Fruit fly (Drosophila melanogaster): ENCODE measurements around the gene Cnot4.

Cnot4 gene

DNA sequence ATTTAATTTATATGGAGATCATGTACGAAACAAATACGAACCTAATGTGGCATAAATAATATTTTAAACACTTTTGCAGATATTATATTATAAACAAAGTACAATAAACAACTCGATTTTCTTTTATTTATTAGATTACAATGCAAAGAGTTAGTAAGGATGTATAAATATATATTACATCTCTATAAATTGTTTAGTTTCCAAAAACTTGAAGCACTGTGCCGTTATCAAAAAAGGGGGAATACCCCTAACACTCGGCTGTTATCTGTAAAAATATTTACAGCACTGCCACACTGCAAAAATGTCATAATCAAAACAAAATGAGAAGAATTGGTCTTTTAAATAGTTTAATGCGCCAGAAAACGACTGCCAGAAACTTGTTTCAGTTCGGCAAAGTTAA is 32.0 kb downstream of the Cnot4 start, which contains the start of gene CG5188:
Gene CG5188 (plus strand): TSS at position 302 of the 400 bp plus-strand sequence.
- TF ChIP-seq brk (GFP tag; optimal IDR thresholded peaks at IDR 0.05) (no peak), Sp1 (GFP tag; optimal IDR thresholded peaks at IDR 0.05) (peak; percentile 43), rgr (GFP tag; optimal IDR thresholded peaks at IDR 0.05) (peak; percentile 40), dmrt93B (GFP tag; optimal IDR thresholded peaks at IDR 0.05) (no peak), Hnf4 (GFP tag; optimal IDR thresholded peaks at IDR 0.05) (peak; percentile 43), psq (GFP tag; optimal IDR thresholded peaks at IDR 0.05) (peak; percentile 72), ey (GFP tag; optimal IDR thresholded peaks at IDR 0.05) (peak; percentile 28), Dfd (GFP tag; optimal IDR thresholded peaks at IDR 0.05) (no peak), foxo (GFP tag; optimal IDR thresholded peaks at IDR 0.05) (peak in 1 of 2 experiments; percentile 56), Rel (GFP tag; optimal IDR thresholded peaks at IDR 0.05) (no peak), Rel (tag; optimal IDR thresholded peaks at IDR 0.05) (peak; percentile 82), Abd-B (GFP tag; optimal IDR thresholded peaks at IDR 0.05) (no peak), woc (GFP tag; optimal IDR thresholded peaks at IDR 0.05) (peak; percentile 41), Hr83 (GFP tag; optimal IDR thresholded peaks at IDR 0.05; ENCODE audit: poor library complexity, severe bottlenecking) (no peak), HLH106 (tag; optimal IDR thresholded peaks at IDR 0.05) (peak; percentile 51), OdsH (GFP tag; optimal IDR thresholded peaks at IDR 0.05) (peak; percentile 44), jim (GFP tag; optimal IDR thresholded peaks at IDR 0.05) (no peak)

DNA sequence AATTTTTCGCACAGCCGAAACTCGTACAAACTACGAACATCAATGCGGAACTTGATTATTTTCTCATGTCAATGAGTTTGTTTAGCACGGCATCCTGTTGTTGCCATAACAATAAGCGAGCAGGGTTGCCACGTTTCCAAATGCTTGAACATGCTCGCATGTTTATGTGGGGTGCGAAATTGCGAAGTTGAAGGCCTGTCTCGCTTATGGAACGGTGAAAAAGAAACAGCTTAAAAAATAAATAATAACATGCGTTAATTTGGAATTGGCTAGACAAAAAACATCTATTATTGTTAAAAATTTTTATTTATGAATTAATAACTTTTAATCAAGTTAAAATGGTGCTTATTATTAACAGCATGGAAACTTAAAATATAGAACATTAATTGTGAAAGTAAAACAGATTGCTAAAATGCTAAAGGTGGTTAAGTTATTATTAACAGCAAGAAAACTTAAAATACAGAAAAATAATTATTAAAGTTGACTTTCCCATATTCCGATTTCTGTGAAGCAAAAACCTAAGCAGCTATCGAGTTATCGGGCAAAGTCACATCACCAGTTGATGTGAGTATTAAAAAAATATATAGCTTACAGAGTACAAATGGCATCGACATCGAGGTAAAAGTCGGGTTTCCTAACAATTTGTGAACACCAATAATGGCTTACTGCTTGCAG is 34.4 kb downstream of the Cnot4 start, which contains the start of the genes Bug22 and TfIIB:
Gene Bug22 (minus strand): TSS at position 117 of the 675 bp plus-strand sequence.
Gene TfIIB (plus strand): TSS at position 537 of the 675 bp plus-strand sequence.
- TF ChIP-seq h (GFP tag; optimal IDR thresholded peaks at IDR 0.05), result no peak
- TF ChIP-seq HLH106 (tag; optimal IDR thresholded peaks at IDR 0.05), result peak; percentile 65
- peak; percentile 13 for TF ChIP-seq jim (GFP tag; optimal IDR thresholded peaks at IDR 0.05)
- TF ChIP-seq psq (GFP tag; optimal IDR thresholded peaks at IDR 0.05), result peak; percentile 62
- no peak for TF ChIP-seq N (GFP tag; optimal IDR thresholded peaks at IDR 0.05)
- TF ChIP-seq CG9705 (GFP tag; optimal IDR thresholded peaks at IDR 0.05), result peak; percentile 60
- peak; percentile 70 for TF ChIP-seq ey (GFP tag; optimal IDR thresholded peaks at IDR 0.05)
- peak; percentile 94 for TF ChIP-seq Hr83 (GFP tag; optimal IDR thresholded peaks at IDR 0.05; ENCODE audit: poor library complexity, severe bottlenecking)
- TF ChIP-seq pan (optimal IDR thresholded peaks at IDR 0.05), result no peak
- no peak for TF ChIP-seq GATAd (GFP tag; optimal IDR thresholded peaks at IDR 0.05)
- peak; percentile 63 for TF ChIP-seq sv (GFP tag; optimal IDR thresholded peaks at IDR 0.05)
- peak; percentile 69 for TF ChIP-seq OdsH (GFP tag; optimal IDR thresholded peaks at IDR 0.05)
- TF ChIP-seq Jra (GFP tag; optimal IDR thresholded peaks at IDR 0.05), result peak; percentile 66
- TF ChIP-seq Rel (GFP tag; optimal IDR thresholded peaks at IDR 0.05), result no peak
- TF ChIP-seq Rel (tag; optimal IDR thresholded peaks at IDR 0.05), result no peak
- peak; percentile 79 for TF ChIP-seq Hnf4 (GFP tag; optimal IDR thresholded peaks at IDR 0.05)
- peak; percentile 72 for TF ChIP-seq rgr (GFP tag; optimal IDR thresholded peaks at IDR 0.05)
- peak; percentile 86 for TF ChIP-seq woc (GFP tag; optimal IDR thresholded peaks at IDR 0.05)
- no peak for TF ChIP-seq Dfd (GFP tag; optimal IDR thresholded peaks at IDR 0.05)
- TF ChIP-seq foxo (GFP tag; optimal IDR thresholded peaks at IDR 0.05), result no peak
- TF ChIP-seq Vsx2 (GFP tag; optimal IDR thresholded peaks at IDR 0.05; ENCODE audit: partially characterized antibody), result no peak
- TF ChIP-seq dsf (GFP tag; optimal IDR thresholded peaks at IDR 0.05; ENCODE audit: borderline replicate concordance), result peak; percentile 50

DNA sequence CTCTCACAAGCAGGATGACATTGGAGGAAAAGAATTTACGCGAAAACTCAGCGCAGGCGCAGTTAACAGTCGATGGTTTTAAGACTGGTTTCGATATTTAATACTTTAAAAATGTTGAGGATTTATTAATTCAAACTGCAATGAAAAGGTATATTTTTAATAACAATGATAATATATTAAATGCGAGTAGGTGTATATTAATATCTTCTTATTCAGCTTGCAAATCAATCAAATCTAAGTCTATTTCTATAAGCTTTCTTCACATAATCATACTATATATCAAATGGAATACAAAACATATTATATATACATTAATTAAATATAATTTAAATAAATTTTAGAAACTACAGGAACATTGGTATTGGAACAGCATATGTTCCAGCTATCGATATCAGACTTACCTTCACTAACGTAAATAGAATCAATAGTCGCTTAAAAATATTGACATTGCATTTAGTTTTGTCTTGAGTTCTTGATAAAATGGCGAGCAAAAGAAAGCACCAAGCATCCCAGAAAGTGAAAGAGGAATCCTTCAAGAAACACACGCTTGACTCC is 39.2 kb downstream of the Cnot4 start, which contains the start of the genes TBC1D16 and holn1:
Gene TBC1D16 (minus strand): TSS at position 51 of the 555 bp plus-strand sequence.
Gene holn1 (plus strand): TSS at position 390 of the 555 bp plus-strand sequence.
- TF ChIP-seq woc (GFP tag; optimal IDR thresholded peaks at IDR 0.05) (no peak), CG32264 (GFP tag; optimal IDR thresholded peaks at IDR 0.05) (no peak), Hr83 (GFP tag; optimal IDR thresholded peaks at IDR 0.05; ENCODE audit: poor library complexity, severe bottlenecking) (no peak), CrebA (GFP tag; optimal IDR thresholded peaks at IDR 0.05; ENCODE audit: borderline replicate concordance) (no peak), ey (GFP tag; optimal IDR thresholded peaks at IDR 0.05) (no peak), psq (GFP tag; optimal IDR thresholded peaks at IDR 0.05) (no peak), CG9705 (GFP tag; optimal IDR thresholded peaks at IDR 0.05) (no peak), sage (GFP tag; optimal IDR thresholded peaks at IDR 0.05) (no peak), dsf (GFP tag; optimal IDR thresholded peaks at IDR 0.05; ENCODE audit: borderline replicate concordance) (no peak)

DNA sequence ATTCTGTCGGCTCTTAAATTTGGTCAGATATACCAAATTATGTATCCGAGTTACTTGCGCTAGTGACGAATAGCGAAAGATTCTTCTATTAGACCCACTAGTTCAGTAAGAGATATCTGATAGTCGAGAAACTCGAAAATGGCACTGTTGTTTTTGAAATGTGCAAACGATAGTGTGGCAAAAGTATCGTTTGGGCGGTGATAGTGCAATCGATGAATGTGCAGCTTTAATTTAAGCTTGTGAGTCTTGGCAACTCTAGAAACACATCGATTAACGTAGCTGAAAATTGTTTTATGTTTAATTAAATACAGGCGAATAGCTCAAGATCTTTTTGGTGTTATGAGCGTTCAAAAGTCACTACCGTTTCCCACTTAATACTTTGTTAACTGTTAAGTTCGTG is 40.8 kb downstream of the Cnot4 start, which contains the start of gene STUB1:
Gene STUB1 (plus strand): TSS at position 232 of the 400 bp plus-strand sequence.
- TF ChIP-seq Sp1 (GFP tag; optimal IDR thresholded peaks at IDR 0.05) (no peak), fru (GFP tag; optimal IDR thresholded peaks at IDR 0.05) (no peak), h (GFP tag; optimal IDR thresholded peaks at IDR 0.05) (no peak), brk (GFP tag; optimal IDR thresholded peaks at IDR 0.05) (no peak), CrebA (GFP tag; optimal IDR thresholded peaks at IDR 0.05; ENCODE audit: borderline replicate concordance) (no peak), sv (GFP tag; optimal IDR thresholded peaks at IDR 0.05) (no peak), Dif (GFP tag; optimal IDR thresholded peaks at IDR 0.05; ENCODE audit: partially characterized antibody) (no peak), Rel (GFP tag; optimal IDR thresholded peaks at IDR 0.05) (no peak), Rel (tag; optimal IDR thresholded peaks at IDR 0.05) (no peak), dmrt93B (GFP tag; optimal IDR thresholded peaks at IDR 0.05) (no peak), OdsH (GFP tag; optimal IDR thresholded peaks at IDR 0.05) (no peak), dsf (GFP tag; optimal IDR thresholded peaks at IDR 0.05; ENCODE audit: borderline replicate concordance) (no peak), N (GFP tag; optimal IDR thresholded peaks at IDR 0.05) (no peak), Mio (GFP tag; optimal IDR thresholded peaks at IDR 0.05) (no peak), Hnf4 (GFP tag; optimal IDR thresholded peaks at IDR 0.05) (peak; percentile 70), Abd-B (GFP tag; optimal IDR thresholded peaks at IDR 0.05) (no peak), Dfd (GFP tag; optimal IDR thresholded peaks at IDR 0.05) (no peak), Vsx2 (GFP tag; optimal IDR thresholded peaks at IDR 0.05; ENCODE audit: partially characterized antibody) (no peak), pan (optimal IDR thresholded peaks at IDR 0.05) (no peak), Myc (optimal IDR thresholded peaks at IDR 0.05) (no peak), ey (GFP tag; optimal IDR thresholded peaks at IDR 0.05) (no peak), GATAd (GFP tag; optimal IDR thresholded peaks at IDR 0.05) (no peak), Hr78 (GFP tag; optimal IDR thresholded peaks at IDR 0.05) (no peak), woc (GFP tag; optimal IDR thresholded peaks at IDR 0.05) (peak; percentile 17), lola (GFP tag; optimal IDR thresholded peaks at IDR 0.05) (no peak), br (GFP tag; optimal IDR thresholded peaks at IDR 0.05) (no peak), psq (GFP tag; optimal IDR thresholded peaks at IDR 0.05) (no peak), Hr83 (GFP tag; optimal IDR thresholded peaks at IDR 0.05; ENCODE audit: poor library complexity, severe bottlenecking) (peak; percentile 59), Jra (GFP tag; optimal IDR thresholded peaks at IDR 0.05) (peak; percentile 55)
